Worm (Caenorhabditis elegans): Measurements from ENCODE around the gene dex-1.

The dex-1 gene

ce11 chrIII:5554884-5555500 is 29.1 kb downstream of the dex-1 start, which contains the start of the genes nmad-1 and hach-1 (continued):
- TF ChIP-seq mep-1 (tag; optimal IDR thresholded peaks at IDR 0.05) (peak; percentile 90), drap-1 (GFP tag; optimal IDR thresholded peaks at IDR 0.05) (peak; percentile 87), bed-3 (GFP tag; optimal IDR thresholded peaks at IDR 0.05) (peak; percentile 85), ceh-43 (GFP tag; optimal IDR thresholded peaks at IDR 0.05) (peak; percentile 97)

- TF ChIP-seq hlh-1 (tag; optimal IDR thresholded peaks at IDR 0.05) (no peak), snpc-4 (tag; optimal IDR thresholded peaks at IDR 0.05) (no peak), lin-13 (tag; optimal IDR thresholded peaks at IDR 0.05) (no peak), zip-8 (tag; optimal IDR thresholded peaks at IDR 0.05) (no peak)
Measured at ce11 chrIII:5557246-5557819, 31.4 kb downstream of the dex-1 start, which contains the start of gene rpc-2. Gene rpc-2 (plus strand): TSS chrIII:5557365.

- TF ChIP-seq nhr-237 (tag; optimal IDR thresholded peaks at IDR 0.05) (peak; percentile 37), unc-62 (GFP tag; optimal IDR thresholded peaks at IDR 0.05) (peak; percentile 62), nhr-12 (tag; optimal IDR thresholded peaks at IDR 0.05) (no peak), hlh-1 (tag; optimal IDR thresholded peaks at IDR 0.05) (peak; percentile 78), unc-120 (tag; optimal IDR thresholded peaks at IDR 0.05; ENCODE audit: poor library complexity, severe bottlenecking) (peak; percentile 96), ceh-39 (tag; optimal IDR thresholded peaks at IDR 0.05) (no peak), elt-3 (tag; optimal IDR thresholded peaks at IDR 0.05) (no peak), nhr-76 (tag; optimal IDR thresholded peaks at IDR 0.05) (no peak), nhr-2 (tag; optimal IDR thresholded peaks at IDR 0.05) (no peak), snpc-4 (tag; optimal IDR thresholded peaks at IDR 0.05) (no peak), unc-39 (tag; optimal IDR thresholded peaks at IDR 0.05) (no peak), cnd-1 (tag; optimal IDR thresholded peaks at IDR 0.05) (no peak), sptf-1 (tag; optimal IDR thresholded peaks at IDR 0.05) (no peak), pha-4 (tag; optimal IDR thresholded peaks at IDR 0.05) (no peak), ces-1 (GFP tag; optimal IDR thresholded peaks at IDR 0.05) (no peak)
Measured at ce11 chrIII:5563680-5564079, 37.8 kb downstream of the dex-1 start.

- TF ChIP-seq zip-8 (tag; optimal IDR thresholded peaks at IDR 0.05) (no peak), unc-62 (GFP tag; optimal IDR thresholded peaks at IDR 0.05) (no peak), pha-4 (tag; optimal IDR thresholded peaks at IDR 0.05) (no peak), ceh-43 (GFP tag; optimal IDR thresholded peaks at IDR 0.05) (no peak), elt-1 (tag; optimal IDR thresholded peaks at IDR 0.05; ENCODE audit: borderline replicate concordance, insufficient read depth) (no peak), ceh-83 (GFP tag; optimal IDR thresholded peaks at IDR 0.05) (no peak), hlh-1 (tag; optimal IDR thresholded peaks at IDR 0.05) (no peak), elt-3 (tag; optimal IDR thresholded peaks at IDR 0.05) (no peak), ztf-11 (tag; optimal IDR thresholded peaks at IDR 0.05) (no peak), M03D4.4 (tag; optimal IDR thresholded peaks at IDR 0.05) (no peak), nhr-28 (tag; optimal IDR thresholded peaks at IDR 0.05) (no peak), nhr-2 (tag; optimal IDR thresholded peaks at IDR 0.05) (no peak), unc-39 (tag; optimal IDR thresholded peaks at IDR 0.05) (no peak), snpc-4 (tag; optimal IDR thresholded peaks at IDR 0.05) (no peak), nhr-237 (tag; optimal IDR thresholded peaks at IDR 0.05) (no peak), ces-1 (GFP tag; optimal IDR thresholded peaks at IDR 0.05) (no peak), mls-2 (tag; optimal IDR thresholded peaks at IDR 0.05) (no peak)
Measured at ce11 chrIII:5564325-5564724, 38.4 kb downstream of the dex-1 start.

ce11 chrIII:5564799-5565198 is 38.9 kb downstream of the dex-1 start, which contains the start of gene mlc-3:
Gene mlc-3 (plus strand): TSS chrIII:5565025.
- no peak for TF ChIP-seq mep-1 (tag; optimal IDR thresholded peaks at IDR 0.05)
- TF ChIP-seq unc-62 (GFP tag; optimal IDR thresholded peaks at IDR 0.05) = peak; percentile 21
- TF ChIP-seq M03D4.4 (tag; optimal IDR thresholded peaks at IDR 0.05) = peak; percentile 42
- TF ChIP-seq hlh-1 (tag; optimal IDR thresholded peaks at IDR 0.05) = peak; percentile 51
- no peak for TF ChIP-seq drap-1 (GFP tag; optimal IDR thresholded peaks at IDR 0.05)
- peak; percentile 48 for TF ChIP-seq unc-120 (tag; optimal IDR thresholded peaks at IDR 0.05; ENCODE audit: poor library complexity, severe bottlenecking)
- TF ChIP-seq cnd-1 (tag; optimal IDR thresholded peaks at IDR 0.05) = no peak
- no peak for TF ChIP-seq zip-8 (tag; optimal IDR thresholded peaks at IDR 0.05)

ce11 chrIII:5565699-5566098 is 39.8 kb downstream of the dex-1 start:
- TF ChIP-seq blmp-1 (tag; optimal IDR thresholded peaks at IDR 0.05) (no peak), bed-3 (GFP tag; optimal IDR thresholded peaks at IDR 0.05) (no peak), unc-120 (tag; optimal IDR thresholded peaks at IDR 0.05; ENCODE audit: poor library complexity, severe bottlenecking) (peak; percentile 47), nhr-2 (tag; optimal IDR thresholded peaks at IDR 0.05) (no peak), tbx-8 (GFP tag; optimal IDR thresholded peaks at IDR 0.05) (no peak)

All from whole organism, mixed stage, embryonic.